Worm (Caenorhabditis elegans) whole organism, young adult: ENCODE measurements around the gene zhit-1.

ENCODE experiments used
- B0035.1 ChIP-seq: sonication (generic microtip); optimal IDR thresholded peaks from 2 replicates; lab custom pipeline; 2016; ENCODE audit warnings: missing genetic modification characterization, mild to moderate bottlenecking, missing compliant biosample characterization, missing genotype, missing genetic modification reagents
- B0261.1 ChIP-seq: sonication (generic microtip); optimal IDR thresholded peaks from 2 replicates; lab custom pipeline; 2016; ENCODE audit warnings: mild to moderate bottlenecking, missing genetic modification characterization, moderate library complexity, missing compliant biosample characterization
- D2030.7 ChIP-seq: fragments of 200-800 bp; sonication (Bioruptor generic); IDR thresholded peaks from 2 replicates; pipeline ENCODE4 v1.3.6; 2022; ENCODE audit warnings: missing genetic modification reagents, missing genetic modification characterization, missing compliant biosample characterization
- F22D6.2 ChIP-seq: sonication (generic microtip); optimal IDR thresholded peaks from 2 replicates; lab custom pipeline; 2016; ENCODE audit warnings: mild to moderate bottlenecking, missing genetic modification characterization, missing compliant biosample characterization
- F37B4.10 ChIP-seq: fragments of 200-800 bp; sonication (Bioruptor generic); IDR thresholded peaks from 2 replicates; pipeline ENCODE4 v1.3.6; 2022; ENCODE audit warnings: missing genetic modification characterization, missing compliant biosample characterization
- F49E8.2 ChIP-seq: sonication (generic microtip); optimal IDR thresholded peaks from 3 replicates; lab custom pipeline; 2017; ENCODE audit warnings: missing genetic modification characterization, mild to moderate bottlenecking, missing compliant biosample characterization, antibody characterized with exemption, moderate library complexity; ENCODE audit not compliant: insufficient read depth
- F55B11.4 ChIP-seq: sonication (generic microtip); optimal IDR thresholded peaks from 2 replicates; lab custom pipeline; 2016; ENCODE audit warnings: missing compliant biosample characterization, missing genetic modification characterization, borderline replicate concordance; ENCODE audit not compliant: insufficient read depth
- Y53F4B.3 ChIP-seq: fragments of 200-800 bp; sonication (Bioruptor generic); IDR thresholded peaks from 2 replicates; pipeline ENCODE4 v1.3.6; 2022; ENCODE audit warnings: missing genetic modification reagents, missing genetic modification characterization, missing compliant biosample characterization
- Y53G8AR.9 ChIP-seq: fragments of 200-800 bp; sonication (Bioruptor generic); conservative IDR thresholded peaks from 2 replicates; pipeline ENCODE4 v1.3.6; 2022; ENCODE audit warnings: missing genetic modification reagents, missing genetic modification characterization, missing compliant biosample characterization
- Y67H2A.10 ChIP-seq: fragments of 200-800 bp; sonication (Bioruptor generic); conservative IDR thresholded peaks from 2 replicates; pipeline ENCODE4 v1.3.6; 2022; ENCODE audit warnings: missing genetic modification reagents, missing genetic modification characterization, missing compliant biosample characterization
- Y95B8A.8 ChIP-seq: fragments of 200-800 bp; sonication (Bioruptor generic); IDR thresholded peaks from 2 replicates; pipeline ENCODE4 v1.3.6; 2022; ENCODE audit warnings: missing genetic modification reagents, missing genetic modification characterization, missing compliant biosample characterization
- aptf-3 ChIP-seq: fragments of 200-800 bp; sonication (Bioruptor generic); IDR thresholded peaks from 2 replicates; pipeline ENCODE4 v1.3.6; 2022; ENCODE audit warnings: missing genetic modification characterization, missing compliant biosample characterization
- attf-6 ChIP-seq: fragments of 200-800 bp; sonication (Bioruptor generic); IDR thresholded peaks from 2 replicates; pipeline ENCODE4 v1.3.6; 2022; ENCODE audit warnings: missing genetic modification reagents, missing genetic modification characterization, missing compliant biosample characterization
- bed-1 ChIP-seq: fragments of 200-800 bp; sonication (Bioruptor generic); IDR thresholded peaks from 2 replicates; pipeline ENCODE4 v1.3.6; 2022; ENCODE audit warnings: missing genetic modification reagents, missing genetic modification characterization, missing compliant biosample characterization
- cebp-2 ChIP-seq: fragments of 200-800 bp; sonication (Bioruptor generic); IDR thresholded peaks from 2 replicates; pipeline ENCODE4 v1.3.6; 2022; ENCODE audit warnings: missing genetic modification characterization, missing compliant biosample characterization
- ceh-40 ChIP-seq: fragments of 200-800 bp; sonication (Bioruptor generic); IDR thresholded peaks from 2 replicates; pipeline ENCODE4 v1.3.6; 2022; ENCODE audit warnings: missing genetic modification characterization, missing compliant biosample characterization
- dpff-1 ChIP-seq: sonication (generic microtip); optimal IDR thresholded peaks from 2 replicates; lab custom pipeline; 2017; ENCODE audit warnings: mild to moderate bottlenecking, missing genetic modification characterization, missing compliant biosample characterization
- ekl-4 ChIP-seq: fragments of 200-800 bp; sonication (Bioruptor generic); IDR thresholded peaks from 2 replicates; pipeline ENCODE4 v1.3.6; 2022; ENCODE audit warnings: missing genetic modification reagents, missing genetic modification characterization, missing compliant biosample characterization
- him-1 ChIP-seq: sonication (generic microtip); optimal IDR thresholded peaks from 2 replicates; lab custom pipeline; 2016; ENCODE audit warnings: missing genotype, missing genetic modification reagents, missing genetic modification characterization, missing compliant biosample characterization
- hlh-26 ChIP-seq: fragments of 200-800 bp; sonication (Bioruptor generic); conservative IDR thresholded peaks from 2 replicates; pipeline ENCODE4 v1.3.6; 2022; ENCODE audit warnings: missing genetic modification reagents, missing genetic modification characterization, missing compliant biosample characterization
- hsf-1 ChIP-seq: fragments of 200-800 bp; sonication (Bioruptor generic); IDR thresholded peaks from 2 replicates; pipeline ENCODE4 v1.3.6; 2022; ENCODE audit warnings: missing genetic modification reagents, missing genetic modification characterization, missing compliant biosample characterization
- madf-6 ChIP-seq: fragments of 200-800 bp; sonication (Bioruptor generic); IDR thresholded peaks from 2 replicates; pipeline ENCODE4 v1.3.6; 2022; ENCODE audit warnings: missing genetic modification reagents, missing genetic modification characterization, missing compliant biosample characterization
- madf-8 ChIP-seq: fragments of 200-800 bp; sonication (Bioruptor generic); conservative IDR thresholded peaks from 2 replicates; pipeline ENCODE4 v1.3.6; 2022; ENCODE audit warnings: missing genetic modification reagents, missing genetic modification characterization, missing compliant biosample characterization
- nfya-1 ChIP-seq: sonication (generic microtip); optimal IDR thresholded peaks from 2 replicates; lab custom pipeline; 2017; ENCODE audit warnings: antibody characterized with exemption, missing compliant biosample characterization, missing genetic modification characterization, borderline replicate concordance; ENCODE audit not compliant: insufficient read depth
- nfyb-1 ChIP-seq: fragments of 200-800 bp; sonication (Bioruptor generic); IDR thresholded peaks from 2 replicates; pipeline ENCODE4 v1.3.6; 2022; ENCODE audit warnings: missing genetic modification reagents, missing genetic modification characterization, missing compliant biosample characterization
- nhr-120 ChIP-seq: fragments of 200-800 bp; sonication (Bioruptor generic); IDR thresholded peaks from 2 replicates; pipeline ENCODE4 v1.3.6; 2022; ENCODE audit warnings: missing genetic modification characterization, missing compliant biosample characterization
- nhr-179 ChIP-seq: sonication (generic microtip); optimal IDR thresholded peaks from 2 replicates; lab custom pipeline; 2016; ENCODE audit warnings: mild to moderate bottlenecking, missing genetic modification characterization, missing compliant biosample characterization
- rec-8 ChIP-seq, 2 experiments: sonication (generic microtip); optimal IDR thresholded peaks; 2 replicates each; lab custom pipeline; 2016; ENCODE audit warnings: mild to moderate bottlenecking in 2 of 2, missing genetic modification characterization in 2 of 2, missing genetic modification reagents in 2 of 2, missing genotype in 2 of 2, missing biosample characterization in 1 of 2, missing compliant biosample characterization in 1 of 2, moderate library complexity in 1 of 2
- rpc-1 ChIP-seq, 2 experiments: fragments of 150-350 bp in 1 of 2; sonication (generic microtip) in 1 of 2; optimal IDR thresholded peaks; 2 replicates each; lab custom pipeline; 2014 to 2018; ENCODE audit warnings: missing biosample characterization in 1 of 2, missing genetic modification characterization in 1 of 2, missing genetic modification reagents in 1 of 2, missing genotype in 1 of 2
- snpc-1.1 ChIP-seq: sonication (generic microtip); optimal IDR thresholded peaks from 2 replicates; lab custom pipeline; 2017; ENCODE audit warnings: missing genetic modification characterization, mild to moderate bottlenecking, missing compliant biosample characterization, antibody characterized with exemption, moderate library complexity, missing genotype, missing genetic modification reagents; ENCODE audit not compliant: insufficient read depth
- snpc-1.3 ChIP-seq: sonication (generic microtip); optimal IDR thresholded peaks from 2 replicates; lab custom pipeline; 2017; ENCODE audit warnings: missing genetic modification characterization, mild to moderate bottlenecking, missing compliant biosample characterization, antibody characterized with exemption, moderate library complexity, missing genotype, missing genetic modification reagents; ENCODE audit not compliant: insufficient read depth
- unc-130 ChIP-seq: sonication (generic microtip); optimal IDR thresholded peaks from 2 replicates; lab custom pipeline; 2016; ENCODE audit warnings: missing genetic modification reagents, missing genetic modification characterization, missing compliant biosample characterization
- xnd-1 ChIP-seq: sonication (generic microtip); optimal IDR thresholded peaks from 2 replicates; lab custom pipeline; 2016; ENCODE audit warnings: missing genotype, missing genetic modification reagents, missing genetic modification characterization, missing compliant biosample characterization
- ztf-22 ChIP-seq: fragments of 200-800 bp; sonication (Bioruptor generic); optimal IDR thresholded peaks from 2 replicates; lab custom pipeline; 2018; ENCODE audit warnings: mild to moderate bottlenecking, missing genetic modification characterization, moderate library complexity, missing compliant biosample characterization
- ztf-28 ChIP-seq: fragments of 200-800 bp; sonication (Bioruptor generic); IDR thresholded peaks from 2 replicates; pipeline ENCODE4 v1.3.6; 2022; ENCODE audit warnings: missing genetic modification reagents, missing genetic modification characterization, missing compliant biosample characterization

The zhit-1 gene

DNA sequence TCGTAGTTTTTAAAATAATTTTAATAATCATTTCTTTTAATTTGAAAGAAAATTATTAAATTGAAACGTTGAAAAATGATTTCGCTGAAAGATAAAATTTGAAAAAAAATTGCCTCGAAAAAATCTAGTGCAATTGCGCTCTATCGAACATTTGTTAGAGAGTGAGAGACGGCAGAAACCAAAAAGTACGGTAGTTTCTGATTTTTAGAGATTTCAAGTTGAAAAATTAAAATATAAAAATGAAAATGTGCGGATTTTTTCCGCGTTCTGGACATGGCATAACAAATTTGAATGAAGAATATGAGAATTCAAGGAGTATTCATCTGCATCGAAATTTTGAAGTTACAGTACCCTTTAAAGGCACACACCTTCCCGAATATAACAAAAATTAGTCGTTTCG is 23.0 kb upstream of the zhit-1 start (continued):
- TF ChIP-seq madf-8 (GFP tag; lab: Robert Waterston, UW) (peak; percentile 22; the same call in 1 of the 2 replicates), madf-6 (GFP tag; lab: Robert Waterston, UW) (peak; percentile 63), aptf-3 (GFP tag; lab: Robert Waterston, UW) (no peak), Y53G8AR.9 (GFP tag; lab: Robert Waterston, UW) (no peak), F49E8.2 (tag; lab: Kevin White, UChicago) (no peak), Y53F4B.3 (GFP tag; lab: Robert Waterston, UW) (no peak), unc-130 (GFP tag; lab: Kevin White, UChicago) (no peak), Y67H2A.10 (no peak), snpc-1.3 (tag; lab: Kevin White, UChicago) (no peak), attf-6 (GFP tag; lab: Robert Waterston, UW) (no peak), nhr-120 (GFP tag; lab: Robert Waterston, UW) (no peak), B0261.1 (tag; lab: Kevin White, UChicago) (no peak), rec-8 (tag; optimal IDR thresholded peaks at IDR 0.05; lab: Kevin White, UChicago) (no peak), nfyb-1 (no peak), bed-1 (GFP tag; lab: Robert Waterston, UW) (no peak), nhr-179 (tag; lab: Kevin White, UChicago) (no peak), ztf-28 (GFP tag; lab: Robert Waterston, UW) (no peak), D2030.7 (GFP tag; lab: Robert Waterston, UW) (peak; percentile 67), him-1 (tag; lab: Kevin White, UChicago) (no peak), ztf-22 (no peak), hlh-26 (GFP tag; lab: Robert Waterston, UW) (no peak), F55B11.4 (tag; lab: Kevin White, UChicago) (no peak), hsf-1 (no peak)

DNA sequence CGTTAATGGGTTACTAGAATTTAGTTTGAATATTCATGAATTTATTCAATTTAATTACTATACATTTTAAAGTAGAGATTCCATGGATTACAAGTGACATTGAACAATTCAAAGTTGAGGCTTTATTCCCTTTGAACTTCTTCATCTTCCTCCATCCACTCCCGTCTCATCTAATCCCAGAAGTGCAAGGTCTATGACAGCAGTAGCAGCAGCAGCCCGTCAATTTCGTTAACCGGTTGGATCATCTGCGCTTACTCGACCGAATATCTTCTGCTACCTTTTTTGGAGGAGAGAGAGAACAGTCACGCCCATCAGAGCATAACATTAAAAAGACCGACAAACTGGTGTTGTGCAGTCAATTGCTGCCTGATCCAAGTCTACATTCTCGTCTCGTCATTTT is 20.9 kb upstream of the zhit-1 start, which contains the start of gene M03E7.2:
Gene M03E7.2, plus strand, starts transcription at position 301 of the 400 bp plus-strand sequence.
- no peak for TF ChIP-seq ceh-40 (GFP tag; lab: Robert Waterston, UW)
- TF ChIP-seq xnd-1 (tag; lab: Kevin White, UChicago): no peak
- TF ChIP-seq Y67H2A.10: no peak
- no peak for TF ChIP-seq hlh-26 (GFP tag; lab: Robert Waterston, UW)
- no peak for TF ChIP-seq F49E8.2 (tag; lab: Kevin White, UChicago)
- TF ChIP-seq nfya-1 (tag; lab: Kevin White, UChicago): no peak
- no peak for TF ChIP-seq ztf-22

DNA sequence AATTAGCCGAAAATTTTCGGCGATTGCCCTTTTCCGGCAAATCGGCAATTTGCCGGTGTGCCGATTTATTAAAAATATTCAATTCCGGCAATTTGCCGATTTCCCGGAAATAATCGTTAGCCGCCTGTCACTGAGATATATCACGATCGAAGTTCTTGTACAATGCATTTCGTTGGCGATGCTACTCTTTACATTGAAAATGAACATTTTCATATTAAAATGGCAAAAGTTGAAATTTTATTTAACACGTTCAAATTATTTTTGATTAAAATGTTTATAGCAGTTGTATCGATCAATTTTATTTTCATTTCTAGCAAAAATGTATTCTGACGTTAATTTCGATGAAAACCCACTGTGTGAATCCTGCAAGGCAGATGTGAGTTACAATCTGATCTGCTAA is 18.4 kb upstream of the zhit-1 start, which contains the start of gene M03E7.3:
Gene M03E7.3, plus strand, starts transcription at position 301 of the 400 bp plus-strand sequence.
- no peak for TF ChIP-seq snpc-1.1 (tag; lab: Kevin White, UChicago)
- no peak for TF ChIP-seq cebp-2
- no peak for TF ChIP-seq rpc-1 (optimal IDR thresholded peaks at IDR 0.05; lab: Kevin White, UChicago)
- no peak for TF ChIP-seq rpc-1 (tag; optimal IDR thresholded peaks at IDR 0.05; lab: Kevin White, UChicago)
- no peak for TF ChIP-seq F22D6.2 (tag; lab: Kevin White, UChicago)
- TF ChIP-seq ekl-4 (GFP tag; lab: Robert Waterston, UW): no peak
- no peak for TF ChIP-seq B0035.1
- no peak for TF ChIP-seq Y95B8A.8 (GFP tag; lab: Robert Waterston, UW)
- TF ChIP-seq nfyb-1: no peak
- no peak for TF ChIP-seq dpff-1 (tag; lab: Kevin White, UChicago)
- no peak for TF ChIP-seq B0261.1 (tag; lab: Kevin White, UChicago)
- no peak for TF ChIP-seq F37B4.10 (GFP tag; lab: Robert Waterston, UW)
- no peak for TF ChIP-seq ztf-22
- TF ChIP-seq, all 124 proteins: peak for 0
